Worm (Caenorhabditis elegans): ENCODE measurements around the gene vps-33.2.

Gene vps-33.2

DNA sequence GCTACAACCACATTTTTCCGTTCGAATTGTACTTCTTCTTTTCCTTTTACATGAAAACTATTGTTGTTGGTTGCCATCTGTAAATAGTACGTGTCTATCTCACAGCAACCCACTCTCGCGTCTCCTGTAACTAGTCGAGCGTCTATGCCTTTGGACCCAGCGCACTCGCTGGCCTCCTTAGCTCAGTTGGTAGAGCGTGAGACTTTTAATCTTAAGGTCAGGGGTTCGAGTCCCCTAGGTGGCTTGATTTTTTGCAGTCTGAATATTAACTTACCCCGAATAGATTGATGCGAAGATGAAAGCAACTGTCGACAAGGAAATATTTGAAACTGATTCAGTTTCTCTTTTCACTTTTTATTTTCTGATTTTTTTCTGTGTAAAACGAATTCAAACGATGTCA is 35.9 kb upstream of the vps-33.2 start, which contains the start of gene mpz-3 (continued):
- TF ChIP-seq aptf-2 (GFP tag; conservative IDR thresholded peaks at IDR 0.05) (peak; percentile 58; the same call in 1 of the 2 replicates), lag-1 (GFP tag; IDR thresholded peaks at IDR 0.05) (no peak), F49E8.2 (tag; optimal IDR thresholded peaks at IDR 0.05; ENCODE audit: insufficient read depth) (peak; percentile 66), K12H6.12 (tag; optimal IDR thresholded peaks at IDR 0.05) (no peak), ama-1 (optimal IDR thresholded peaks at IDR 0.05) (no peak), ama-1 (GFP tag; optimal IDR thresholded peaks at IDR 0.05) (peak in 1 of 2 experiments; percentile 8), ztf-25 (GFP tag; IDR thresholded peaks at IDR 0.05) (no peak), mcd-1 (GFP tag; IDR thresholded peaks at IDR 0.05) (no peak), ceh-100 (GFP tag; IDR thresholded peaks at IDR 0.05) (peak; percentile 47; the same call in 1 of the 2 replicates), gei-17 (GFP tag; optimal IDR thresholded peaks at IDR 0.05) (no peak), ztf-26 (tag; optimal IDR thresholded peaks at IDR 0.05) (peak; percentile 9), snpc-4 (GFP tag; optimal IDR thresholded peaks at IDR 0.05) (peak; percentile 27), snpc-4 (tag; optimal IDR thresholded peaks at IDR 0.05) (no peak), rpc-1 (optimal IDR thresholded peaks at IDR 0.05) (peak; percentile 55), rpc-1 (tag; optimal IDR thresholded peaks at IDR 0.05) (peak; percentile 80), die-1 (tag; optimal IDR thresholded peaks at IDR 0.05) (peak; percentile 64), bed-1 (GFP tag; IDR thresholded peaks at IDR 0.05) (no peak), ceh-58 (GFP tag; IDR thresholded peaks at IDR 0.05) (no peak), tbp1 (GFP tag; optimal IDR thresholded peaks at IDR 0.05) (peak; percentile 96), Y56A3A.18 (GFP tag; IDR thresholded peaks at IDR 0.05) (no peak), madf-10 (tag; optimal IDR thresholded peaks at IDR 0.05) (peak; percentile 35), Y53F4B.3 (GFP tag; IDR thresholded peaks at IDR 0.05) (no peak), ets-4 (GFP tag; optimal IDR thresholded peaks at IDR 0.05) (no peak), zim-3 (tag; optimal IDR thresholded peaks at IDR 0.05) (no peak), B0261.1 (tag; optimal IDR thresholded peaks at IDR 0.05) (peak; percentile 84), F23B12.7 (tag; optimal IDR thresholded peaks at IDR 0.05; ENCODE audit: insufficient read depth) (peak; percentile 69), nhr-179 (tag; optimal IDR thresholded peaks at IDR 0.05) (no peak), atf-7 (tag; optimal IDR thresholded peaks at IDR 0.05) (no peak), xnd-1 (tag; optimal IDR thresholded peaks at IDR 0.05) (no peak), efl-1 (GFP tag; optimal IDR thresholded peaks at IDR 0.05) (peak; percentile 1), hmg-1.2 (GFP tag; IDR thresholded peaks at IDR 0.05) (peak; percentile 70), ZK185.1 (tag; optimal IDR thresholded peaks at IDR 0.05; ENCODE audit: poor library complexity, severe bottlenecking) (peak; percentile 17), madf-8 (GFP tag; conservative IDR thresholded peaks at IDR 0.05) (peak; percentile 20; the same call in 1 of the 2 replicates)

DNA sequence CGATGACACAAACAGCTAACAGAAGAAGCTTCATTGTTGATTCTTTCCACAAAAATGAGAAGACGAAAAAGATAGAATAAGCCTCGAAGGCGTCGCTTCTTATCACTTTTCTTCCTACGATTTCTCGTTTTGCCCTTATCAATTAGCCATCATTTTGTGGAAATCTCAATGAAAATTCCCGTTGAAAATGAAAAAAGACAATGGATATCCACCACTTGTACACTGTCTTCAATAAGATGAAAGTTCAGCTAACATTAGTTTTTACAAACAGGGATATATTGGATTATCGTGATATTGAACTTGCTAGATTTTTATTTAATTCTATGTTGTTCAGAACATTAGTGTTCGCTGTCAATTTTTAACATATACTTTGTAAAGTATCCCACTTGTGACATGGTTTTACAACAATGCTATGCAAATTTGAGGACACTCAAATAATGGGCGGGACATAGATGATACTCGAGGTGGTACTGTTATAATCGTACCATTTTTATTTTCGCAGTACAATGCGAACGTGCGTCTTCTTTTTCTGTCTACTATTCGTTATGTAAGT is 34.3 kb upstream of the vps-33.2 start, which contains the start of the genes F18C5.5 and F18C5.9:
F18C5.5 (minus strand) TSS at position 101 of the 553 bp plus-strand sequence.
F18C5.9 (plus strand) TSS at position 503 of the 553 bp plus-strand sequence.
- TF ChIP-seq let-526 (GFP tag; IDR thresholded peaks at IDR 0.05) (no peak), F57C9.4 (tag; optimal IDR thresholded peaks at IDR 0.05) (no peak), pbrm-1 (GFP tag; IDR thresholded peaks at IDR 0.05) (no peak), lir-1 (GFP tag; conservative IDR thresholded peaks at IDR 0.05) (no peak), Y53G8AR.9 (GFP tag; conservative IDR thresholded peaks at IDR 0.05) (no peak), nhr-120 (GFP tag; IDR thresholded peaks at IDR 0.05) (no peak), F33H1.4 (GFP tag; IDR thresholded peaks at IDR 0.05) (no peak)

Data from whole organism, young adult.